Fruit fly (Drosophila melanogaster) whole organism, pupa: ENCODE measurements around the gene DCP2.

Experiments
- CG10348 ChIP-seq: fragments of 200-800 bp; sonication (Bioruptor generic); IDR thresholded peaks from 2 replicates; pipeline ENCODE4 v1.3.6; 2022; ENCODE audit warnings: missing biosample characterization, missing genetic modification characterization
- CG12605 ChIP-seq: fragments of 200-800 bp; sonication (Bioruptor generic); IDR thresholded peaks from 2 replicates; pipeline ENCODE4 v1.3.6; 2022; ENCODE audit warnings: missing biosample characterization, missing genetic modification characterization
- CG14655 ChIP-seq: fragments of 200-800 bp; sonication (Bioruptor generic); optimal IDR thresholded peaks from 3 replicates; lab custom pipeline; 2017; ENCODE audit warnings: mild to moderate bottlenecking, missing biosample characterization, missing genetic modification reagents, missing genetic modification characterization
- CG15710 ChIP-seq: fragments of 200-800 bp; sonication (Bioruptor generic); optimal IDR thresholded peaks from 2 replicates; lab custom pipeline; 2018; ENCODE audit warnings: missing biosample characterization, mild to moderate bottlenecking, missing genetic modification characterization, moderate library complexity
- CG17806 ChIP-seq: fragments of 200-800 bp; sonication (Bioruptor generic); optimal IDR thresholded peaks from 2 replicates; lab custom pipeline; 2018; ENCODE audit warnings: missing biosample characterization, mild to moderate bottlenecking, missing genetic modification characterization, moderate library complexity
- CG32121 ChIP-seq: fragments of 200-800 bp; sonication (Bioruptor generic); IDR thresholded peaks from 2 replicates; pipeline ENCODE4 v1.3.6; 2022; ENCODE audit warnings: missing biosample characterization, missing genetic modification characterization
- CG34367 ChIP-seq: fragments of 200-800 bp; sonication (Bioruptor generic); optimal IDR thresholded peaks from 2 replicates; lab custom pipeline; 2018; ENCODE audit warnings: missing biosample characterization, mild to moderate bottlenecking, missing genetic modification characterization
- CG8301 ChIP-seq: fragments of 200-800 bp; sonication (Bioruptor generic); optimal IDR thresholded peaks from 2 replicates; lab custom pipeline; 2018; ENCODE audit warnings: missing biosample characterization, mild to moderate bottlenecking, missing genetic modification characterization
- CG9948 ChIP-seq: fragments of 200-800 bp; sonication (Bioruptor generic); optimal IDR thresholded peaks from 2 replicates; lab custom pipeline; 2018; ENCODE audit warnings: missing biosample characterization, mild to moderate bottlenecking, missing genetic modification characterization, moderate library complexity
- EcR ChIP-seq: fragments of 200-800 bp; sonication (Bioruptor generic); optimal IDR thresholded peaks from 3 replicates; lab custom pipeline; 2019; ENCODE audit warnings: missing biosample characterization, missing genetic modification characterization, mild to moderate bottlenecking, moderate library complexity, missing genetic modification reagents
- Ets98B ChIP-seq: fragments of 200-800 bp; sonication (Bioruptor generic); IDR thresholded peaks from 2 replicates; pipeline ENCODE4 v1.3.6; 2022; ENCODE audit warnings: missing biosample characterization, missing genetic modification characterization
- fd96Ca ChIP-seq: fragments of 200-800 bp; sonication (Bioruptor generic); IDR thresholded peaks from 3 replicates; pipeline ENCODE4 v1.3.6; 2022; ENCODE audit warnings: missing biosample characterization, missing genetic modification characterization

DCP2 gene

dm6 chr3L:15772239-15772638 is 54.0 kb downstream of the DCP2 start:
- TF ChIP-seq CG10348 (GFP tag; lab: Robert Waterston, UW) (no peak), CG34367 (tag; lab: Kevin White, UChicago) (no peak), fd96Ca (no peak), CG15710 (tag; lab: Kevin White, UChicago) (no peak), CG32121 (GFP tag; lab: Robert Waterston, UW) (no peak), EcR (GFP tag; lab: Kevin White, UChicago) (no peak), CG12605 (GFP tag; lab: Robert Waterston, UW) (no peak)

DNA sequence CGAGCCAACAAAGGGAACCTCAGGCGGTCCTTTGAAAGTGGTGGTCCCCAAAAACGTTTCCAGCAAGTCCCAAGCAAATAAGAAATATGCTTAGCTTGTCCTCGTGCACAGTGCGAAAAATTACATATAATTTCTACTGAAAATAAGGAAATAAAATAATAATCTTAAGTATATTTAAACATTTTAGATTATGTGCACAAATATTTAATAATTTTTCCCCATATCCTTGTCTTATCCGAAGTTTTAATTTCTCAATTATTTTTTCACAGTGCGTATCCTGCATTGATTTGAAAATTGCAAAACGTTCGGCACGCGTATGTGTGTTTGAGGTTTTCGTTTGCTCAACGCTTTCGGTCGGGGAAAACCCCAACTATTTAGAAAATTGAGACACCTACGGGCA is 54.7 kb downstream of the DCP2 start:
- no peak for TF ChIP-seq CG34367 (tag; lab: Kevin White, UChicago)
- TF ChIP-seq Ets98B (GFP tag; lab: Robert Waterston, UW), result no peak
- TF ChIP-seq fd96Ca, result no peak
- TF ChIP-seq CG9948, result no peak
- no peak for TF ChIP-seq CG15710 (tag; lab: Kevin White, UChicago)
- TF ChIP-seq, all 21 proteins: peak for 0

dm6 chr3L:15768947-15769389 is 57.3 kb downstream of the DCP2 start:
- TF ChIP-seq CG8301 (no peak), CG17806 (tag; lab: Kevin White, UChicago) (peak; percentile 1), CG14655 (GFP tag; lab: Kevin White, UChicago) (peak; percentile 27)
